Worm (Caenorhabditis elegans): ENCODE measurements around the gene C01G6.4.

ce11 chrII:9282787-9283186 is 9.9 kb upstream of the C01G6.4 start:
- peak in 4 of 6 experiments; percentile 48 to 78 (median 58) for TF ChIP-seq elt-3 (tag; optimal IDR thresholded peaks at IDR 0.05)
- TF ChIP-seq unc-62 (GFP tag; optimal IDR thresholded peaks at IDR 0.05): peak; percentile 26
- TF ChIP-seq fos-1 (tag; optimal IDR thresholded peaks at IDR 0.05): peak; percentile 72
- TF ChIP-seq snpc-4 (tag; optimal IDR thresholded peaks at IDR 0.05): peak; percentile 51
- no peak for TF ChIP-seq nhr-12 (tag; optimal IDR thresholded peaks at IDR 0.05)
- peak; percentile 8 for TF ChIP-seq nhr-28 (tag; optimal IDR thresholded peaks at IDR 0.05)
- TF ChIP-seq sox-4 (tag; optimal IDR thresholded peaks at IDR 0.05): peak; percentile 52
- peak; percentile 44 for TF ChIP-seq C04F5.9 (tag; optimal IDR thresholded peaks at IDR 0.05)
- peak; percentile 76 for TF ChIP-seq ama-1 (optimal IDR thresholded peaks at IDR 0.05)
- peak; percentile 90 for TF ChIP-seq mep-1 (tag; optimal IDR thresholded peaks at IDR 0.05)
- TF ChIP-seq dsc-1 (tag; optimal IDR thresholded peaks at IDR 0.05): peak; percentile 72
- peak; percentile 94 for TF ChIP-seq tbx-2 (tag; optimal IDR thresholded peaks at IDR 0.05)
- TF ChIP-seq mdl-1 (tag; optimal IDR thresholded peaks at IDR 0.05): peak in 1 of 2 experiments; percentile 90

All from whole organism, L1 larva.